Fruit fly (Drosophila melanogaster) whole organism, embryonic: ENCODE results near the gene CG32639.

Experiments
- CG11504 ChIP-seq: fragments of 200-800 bp; sonication (Bioruptor generic); optimal IDR thresholded peaks from 3 replicates; lab custom pipeline; 2019; ENCODE audit warnings: missing biosample characterization, mild to moderate bottlenecking, missing genetic modification characterization, moderate library complexity
- CG13123 ChIP-seq: fragments of 200-800 bp; sonication (Bioruptor generic); optimal IDR thresholded peaks from 2 replicates; lab custom pipeline; 2016; ENCODE audit warnings: missing biosample characterization, missing genetic modification characterization
- CG14710 ChIP-seq: fragments of 200-800 bp; sonication (Bioruptor generic); optimal IDR thresholded peaks from 3 replicates; lab custom pipeline; 2019; ENCODE audit warnings: missing biosample characterization, mild to moderate bottlenecking, missing genetic modification characterization, moderate library complexity
- CG14860 ChIP-seq: fragments of 200-800 bp; sonication (Bioruptor generic); IDR thresholded peaks from 3 replicates; pipeline ENCODE4 v1.3.6; 2022; ENCODE audit warnings: missing biosample characterization, missing genetic modification characterization; ENCODE audit not compliant: partially characterized antibody
- CG14965 ChIP-seq: fragments of 200-800 bp; sonication (Bioruptor generic); optimal IDR thresholded peaks from 2 replicates; lab custom pipeline; 2016; ENCODE audit warnings: missing biosample characterization, missing genetic modification characterization, borderline replicate concordance
- CG16779 ChIP-seq: fragments of 200-800 bp; sonication (Bioruptor generic); IDR thresholded peaks from 2 replicates; pipeline ENCODE4 v1.3.6; 2022; ENCODE audit warnings: missing biosample characterization, missing genetic modification characterization
- CG16813 ChIP-seq: fragments of 200-800 bp; sonication (Bioruptor generic); IDR thresholded peaks from 3 replicates; pipeline ENCODE4 v1.3.6; 2022; ENCODE audit warnings: missing biosample characterization, missing genetic modification characterization; ENCODE audit not compliant: partially characterized antibody
- CG17186 ChIP-seq: fragments of 200-800 bp; sonication (Bioruptor generic); optimal IDR thresholded peaks from 3 replicates; lab custom pipeline; 2017; ENCODE audit warnings: missing biosample characterization, missing genetic modification reagents, missing genetic modification characterization
- CG17361 ChIP-seq: fragments of 200-800 bp; sonication (Bioruptor generic); IDR thresholded peaks from 3 replicates; pipeline ENCODE4 v1.3.6; 2022; ENCODE audit warnings: missing biosample characterization, missing genetic modification characterization
- CG17385 ChIP-seq: fragments of 200-800 bp; sonication (Bioruptor generic); optimal IDR thresholded peaks from 3 replicates; lab custom pipeline; 2018; ENCODE audit warnings: missing biosample characterization, mild to moderate bottlenecking, missing genetic modification characterization
- CG1792 ChIP-seq: fragments of 200-800 bp; sonication (Bioruptor generic); optimal IDR thresholded peaks from 2 replicates; lab custom pipeline; 2016; ENCODE audit warnings: missing biosample characterization, missing genetic modification characterization
- CG18619 ChIP-seq: fragments of 200-800 bp; sonication (Bioruptor generic); optimal IDR thresholded peaks from 3 replicates; lab custom pipeline; 2017; ENCODE audit warnings: missing biosample characterization, mild to moderate bottlenecking, missing genetic modification characterization
- CG30020 ChIP-seq: fragments of 200-800 bp; optimal IDR thresholded peaks from 2 replicates; lab custom pipeline; 2019; ENCODE audit warnings: missing biosample characterization, mild to moderate bottlenecking, missing genetic modification characterization, moderate library complexity
- CG30431 ChIP-seq: fragments of 200-800 bp; sonication (Bioruptor generic); optimal IDR thresholded peaks from 2 replicates; lab custom pipeline; 2017; ENCODE audit warnings: missing biosample characterization, missing genetic modification characterization
- CG34224 ChIP-seq: fragments of 200-800 bp; sonication (Bioruptor generic); IDR thresholded peaks from 3 replicates; pipeline ENCODE4 v1.3.6; 2022; ENCODE audit warnings: missing biosample characterization, missing genetic modification characterization; ENCODE audit not compliant: partially characterized antibody
- CG6272 ChIP-seq: fragments of 200-800 bp; sonication (Bioruptor generic); IDR thresholded peaks from 2 replicates; pipeline ENCODE4 v1.3.6; 2022; ENCODE audit warnings: missing biosample characterization, missing genetic modification characterization
- CG6654 ChIP-seq: fragments of 200-800 bp; sonication (Bioruptor generic); optimal IDR thresholded peaks from 2 replicates; lab custom pipeline; 2017; ENCODE audit warnings: missing biosample characterization, mild to moderate bottlenecking, missing genetic modification characterization
- CG6791 ChIP-seq: fragments of 200-800 bp; sonication (Bioruptor generic); IDR thresholded peaks from 3 replicates; pipeline ENCODE4 v1.3.6; 2022; ENCODE audit warnings: missing biosample characterization, missing genetic modification characterization; ENCODE audit not compliant: partially characterized antibody
- CG7271 ChIP-seq: fragments of 200-800 bp; sonication (Bioruptor generic); optimal IDR thresholded peaks from 2 replicates; lab custom pipeline; 2018; ENCODE audit warnings: missing biosample characterization, mild to moderate bottlenecking, missing genetic modification characterization, moderate library complexity
- CG7839 ChIP-seq: fragments of 200-800 bp; sonication (Bioruptor generic); optimal IDR thresholded peaks from 3 replicates; lab custom pipeline; 2018; ENCODE audit warnings: missing biosample characterization, mild to moderate bottlenecking, missing genetic modification characterization, moderate library complexity
- CG7928 ChIP-seq: fragments of 200-800 bp; sonication (Bioruptor generic); optimal IDR thresholded peaks from 2 replicates; lab custom pipeline; 2017; ENCODE audit warnings: missing biosample characterization, mild to moderate bottlenecking, missing genetic modification characterization
- CG8359 ChIP-seq: fragments of 200-800 bp; sonication (Bioruptor generic); optimal IDR thresholded peaks from 2 replicates; lab custom pipeline; 2017; ENCODE audit warnings: missing biosample characterization, mild to moderate bottlenecking, missing genetic modification characterization, borderline replicate concordance
- CG9932 ChIP-seq: fragments of 200-800 bp; sonication (Bioruptor generic); IDR thresholded peaks from 2 replicates; pipeline ENCODE4 v1.3.6; 2022; ENCODE audit warnings: missing biosample characterization, missing genetic modification characterization
- Dfd ChIP-seq, 2 experiments: fragments of >200 bp; optimal IDR thresholded peaks; 2 replicates each; lab custom pipeline; 2017; ENCODE audit warnings: missing biosample characterization in 2 of 2, missing genetic modification characterization in 2 of 2
- HLH3B ChIP-seq: fragments of 200-800 bp; sonication (Bioruptor generic); IDR thresholded peaks from 2 replicates; pipeline ENCODE4 v1.3.6; 2022; ENCODE audit warnings: missing biosample characterization, missing genetic modification characterization
- HLH4C ChIP-seq: fragments of 200-800 bp; sonication (Bioruptor generic); IDR thresholded peaks from 3 replicates; pipeline ENCODE4 v1.3.6; 2022; ENCODE audit warnings: missing biosample characterization, missing genetic modification characterization; ENCODE audit not compliant: partially characterized antibody
- HLH54F ChIP-seq: fragments of 200-800 bp; sonication (Bioruptor generic); optimal IDR thresholded peaks from 3 replicates; lab custom pipeline; 2016; ENCODE audit warnings: missing biosample characterization, missing genetic modification characterization
- Kr ChIP-seq: fragments of 200-800 bp; sonication (Bioruptor generic); optimal IDR thresholded peaks from 2 replicates; lab custom pipeline; 2017; ENCODE audit warnings: missing biosample characterization, mild to moderate bottlenecking, missing genetic modification characterization
- MBD-R2 ChIP-seq: fragments of 200-800 bp; sonication (Bioruptor generic); IDR thresholded peaks from 2 replicates; pipeline ENCODE4 v1.3.6; 2022; ENCODE audit warnings: missing biosample characterization, missing genetic modification characterization
- Meics ChIP-seq: fragments of 200-800 bp; sonication (Bioruptor generic); optimal IDR thresholded peaks from 2 replicates; lab custom pipeline; 2017; ENCODE audit warnings: missing biosample characterization, mild to moderate bottlenecking, missing genetic modification characterization
- Nf-YB ChIP-seq: fragments of 200-800 bp; sonication (Bioruptor generic); optimal IDR thresholded peaks from 3 replicates; lab custom pipeline; 2019; ENCODE audit warnings: missing biosample characterization, mild to moderate bottlenecking, missing genetic modification characterization, moderate library complexity
- Optix ChIP-seq: fragments of 200-800 bp; sonication (Bioruptor generic); IDR thresholded peaks from 3 replicates; pipeline ENCODE4 v1.3.6; 2022; ENCODE audit warnings: missing biosample characterization, missing genetic modification characterization
- Poxn ChIP-seq: fragments of 200-800 bp; sonication (Bioruptor generic); IDR thresholded peaks from 2 replicates; pipeline ENCODE4 v1.3.6; 2022; ENCODE audit warnings: missing biosample characterization, missing genetic modification characterization
- Side ChIP-seq: fragments of 200-800 bp; sonication (Bioruptor generic); optimal IDR thresholded peaks from 2 replicates; lab custom pipeline; 2016; ENCODE audit warnings: missing biosample characterization, missing genetic modification characterization
- Usf ChIP-seq: fragments of 200-800 bp; sonication (Bioruptor generic); optimal IDR thresholded peaks from 2 replicates; lab custom pipeline; 2017; ENCODE audit warnings: missing genotype, missing biosample characterization, missing genetic modification characterization
- ash1 ChIP-seq: fragments of 200-800 bp; sonication (Bioruptor generic); optimal IDR thresholded peaks from 2 replicates; lab custom pipeline; 2018; ENCODE audit warnings: missing biosample characterization, mild to moderate bottlenecking, missing genetic modification characterization
- bbx ChIP-seq: fragments of 200-800 bp; sonication (Bioruptor generic); IDR thresholded peaks from 2 replicates; pipeline ENCODE4 v1.3.6; 2022; ENCODE audit warnings: missing biosample characterization, missing genetic modification characterization; ENCODE audit not compliant: partially characterized antibody
- chinmo ChIP-seq: fragments of 200-800 bp; sonication (Bioruptor generic); IDR thresholded peaks from 4 replicates; pipeline ENCODE4 v1.3.6; 2022; ENCODE audit warnings: missing biosample characterization, missing genetic modification characterization; ENCODE audit not compliant: partially characterized antibody
- dmrt11E ChIP-seq: fragments of 200-800 bp; sonication (Bioruptor generic); optimal IDR thresholded peaks from 3 replicates; lab custom pipeline; 2018; ENCODE audit warnings: missing biosample characterization, mild to moderate bottlenecking, missing genetic modification characterization, moderate library complexity
- fd102C ChIP-seq: fragments of 200-800 bp; sonication (Bioruptor generic); optimal IDR thresholded peaks from 2 replicates; lab custom pipeline; 2018; ENCODE audit warnings: missing biosample characterization, mild to moderate bottlenecking, missing genetic modification characterization, moderate library complexity
- kni ChIP-seq: fragments of 200-800 bp; sonication (Bioruptor generic); optimal IDR thresholded peaks from 3 replicates; lab custom pipeline; 2017; ENCODE audit warnings: mild to moderate bottlenecking, missing biosample characterization, missing genetic modification reagents, missing genetic modification characterization
- nom ChIP-seq: fragments of 200-800 bp; sonication (Bioruptor generic); optimal IDR thresholded peaks from 2 replicates; lab custom pipeline; 2017; ENCODE audit warnings: missing biosample characterization, missing genetic modification characterization, mild to moderate bottlenecking, moderate library complexity, missing genetic modification reagents
- sima ChIP-seq: fragments of 200-800 bp; sonication (Bioruptor generic); optimal IDR thresholded peaks from 2 replicates; lab custom pipeline; 2016; ENCODE audit warnings: missing biosample characterization, missing genetic modification characterization
- slbo ChIP-seq: fragments of 200-800 bp; sonication (Bioruptor generic); IDR thresholded peaks from 2 replicates; pipeline ENCODE4 v1.3.6; 2022; ENCODE audit warnings: missing biosample characterization, missing genetic modification characterization
- stc ChIP-seq: fragments of 200-800 bp; sonication (Bioruptor generic); IDR thresholded peaks from 2 replicates; pipeline ENCODE4 v1.3.6; 2022; ENCODE audit warnings: missing biosample characterization, missing genetic modification characterization
- tio ChIP-seq: fragments of 200-800 bp; sonication (Bioruptor generic); optimal IDR thresholded peaks from 2 replicates; lab custom pipeline; 2017; ENCODE audit warnings: missing biosample characterization, missing genetic modification characterization, inconsistent platforms
- trem ChIP-seq: fragments of 200-800 bp; optimal IDR thresholded peaks from 3 replicates; lab custom pipeline; 2019; ENCODE audit warnings: missing biosample characterization, mild to moderate bottlenecking, missing genetic modification characterization, moderate library complexity
- unc-4 ChIP-seq: fragments of 200-800 bp; sonication (Bioruptor generic); IDR thresholded peaks from 2 replicates; pipeline ENCODE4 v1.3.6; 2022; ENCODE audit warnings: missing biosample characterization, missing genetic modification characterization; ENCODE audit not compliant: partially characterized antibody
- unpg ChIP-seq: fragments of 200-800 bp; sonication (Bioruptor generic); optimal IDR thresholded peaks from 3 replicates; lab custom pipeline; 2018; ENCODE audit warnings: missing biosample characterization, mild to moderate bottlenecking, missing genetic modification characterization, moderate library complexity

Gene CG32639

DNA sequence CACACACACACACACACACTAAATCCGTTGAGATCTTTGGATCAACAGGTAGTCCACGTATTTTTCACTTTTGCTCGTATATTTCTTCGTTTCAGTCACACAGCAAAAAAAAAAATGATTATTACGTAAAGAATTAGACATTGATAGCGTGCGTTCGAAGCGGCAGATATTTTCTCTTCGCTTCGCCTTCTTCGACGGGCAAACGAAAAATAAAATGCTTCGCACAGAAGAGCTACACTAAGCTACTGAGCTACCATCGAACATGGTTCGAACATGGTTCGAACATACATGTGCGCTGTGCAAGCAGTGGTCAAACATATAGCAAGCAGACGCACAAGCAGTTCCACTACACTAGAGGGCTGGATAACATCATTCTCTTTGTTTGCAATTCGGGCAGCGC, 20.6 kb upstream of the CG32639 start (continued):
- TF ChIP-seq CG16779 (GFP tag; lab: Robert Waterston, UW) (0 out of 2 replicates have a peak, but pooled peaks have one; percentile 57), trem (no peak), CG6272 (GFP tag; lab: Robert Waterston, UW) (no peak), nom (GFP tag; lab: Kevin White, UChicago) (peak; percentile 44), CG14710 (tag; lab: Kevin White, UChicago) (no peak), CG8359 (GFP tag; lab: Kevin White, UChicago) (no peak), slbo (GFP tag; lab: Robert Waterston, UW) (peak; percentile 26; the same call in 1 of the 2 replicates), dmrt11E (tag; lab: Kevin White, UChicago) (no peak), CG7271 (tag; lab: Kevin White, UChicago) (no peak), CG16813 (GFP tag; lab: Robert Waterston, UW) (no peak), CG1792 (GFP tag; lab: Kevin White, UChicago) (peak; percentile 11), Optix (GFP tag; lab: Robert Waterston, UW) (no peak), CG30431 (GFP tag; lab: Kevin White, UChicago) (no peak), CG14860 (GFP tag; lab: Robert Waterston, UW) (no peak), ash1 (peak; percentile 10), CG13123 (GFP tag; lab: Kevin White, UChicago) (no peak), kni (GFP tag; lab: Kevin White, UChicago) (peak; percentile 31), CG17186 (GFP tag; lab: Kevin White, UChicago) (no peak), CG9932 (GFP tag; lab: Robert Waterston, UW) (no peak), CG7928 (GFP tag; lab: Kevin White, UChicago) (peak; percentile 90), CG17385 (no peak), CG11504 (tag; lab: Kevin White, UChicago) (peak; percentile 32), CG17361 (no peak), tio (GFP tag; lab: Kevin White, UChicago) (no peak), CG7839 (tag; lab: Kevin White, UChicago) (peak; percentile 13), unc-4 (GFP tag; lab: Robert Waterston, UW) (no peak), MBD-R2 (peak; percentile 55), bbx (GFP tag; lab: Robert Waterston, UW) (peak; percentile 56; the same call in 1 of the 2 replicates), CG30020 (tag; lab: Kevin White, UChicago) (no peak), unpg (GFP tag; lab: Kevin White, UChicago) (peak; percentile 6), Meics (GFP tag; lab: Kevin White, UChicago) (peak; percentile 32), Usf (GFP tag; lab: Kevin White, UChicago) (no peak), CG18619 (GFP tag; lab: Kevin White, UChicago) (no peak), chinmo (GFP tag; lab: Robert Waterston, UW) (peak; percentile 80), CG34224 (GFP tag; lab: Robert Waterston, UW) (0 out of 3 replicates have a peak, but pooled peaks have one; percentile 20), CG6654 (GFP tag; lab: Kevin White, UChicago) (no peak), Dfd (GFP tag; optimal IDR thresholded peaks at IDR 0.05; lab: Kevin White, UChicago) (peak in 1 of 2 experiments; percentile 64), HLH4C (GFP tag; lab: Robert Waterston, UW) (peak; percentile 49; the same call in 1 of the 3 replicates), fd102C (GFP tag; lab: Kevin White, UChicago) (no peak), CG14965 (GFP tag; lab: Kevin White, UChicago) (no peak), Side (no peak), CG6791 (GFP tag; lab: Robert Waterston, UW) (peak; percentile 48; the same call in 1 of the 3 replicates), Kr (no peak), sima (GFP tag; lab: Kevin White, UChicago) (no peak), stc (GFP tag; lab: Robert Waterston, UW) (no peak; the same call in 1 of the 2 replicates), HLH54F (GFP tag; lab: Kevin White, UChicago) (no peak), Poxn (GFP tag; lab: Robert Waterston, UW) (no peak), HLH3B (GFP tag; lab: Robert Waterston, UW) (no peak), Nf-YB (GFP tag; lab: Kevin White, UChicago) (no peak)
